Worm (Caenorhabditis elegans) whole organism, L1 larva: ENCODE data around the gene tag-10.

ENCODE experiments used
- C34B4.2 ChIP-seq: sonication (generic microtip); optimal IDR thresholded peaks from 2 replicates; lab custom pipeline; 2017; ENCODE audit warnings: mild to moderate bottlenecking, missing genetic modification characterization, missing compliant biosample characterization
- Y116A8C.19 ChIP-seq: sonication (generic microtip); optimal IDR thresholded peaks from 2 replicates; lab custom pipeline; 2016; ENCODE audit warnings: missing compliant biosample characterization, missing genetic modification characterization, borderline replicate concordance
- aha-1 ChIP-seq: fragments of 150-350 bp; optimal IDR thresholded peaks from 2 replicates; lab custom pipeline; 2014; ENCODE audit warnings: missing biosample characterization, missing genetic modification characterization
- blmp-1 ChIP-seq: fragments of 150-350 bp; optimal IDR thresholded peaks from 2 replicates; lab custom pipeline; 2014; ENCODE audit warnings: missing biosample characterization, missing genetic modification characterization
- ceh-63 ChIP-seq: fragments of 200-800 bp; sonication (Bioruptor generic); optimal IDR thresholded peaks from 2 replicates; lab custom pipeline; 2018; ENCODE audit warnings: mild to moderate bottlenecking, missing genetic modification characterization, missing compliant biosample characterization
- ceh-82 ChIP-seq, 3 experiments: fragments of 150-350 bp in 1 of 3; sonication (generic microtip) in 2 of 3; optimal IDR thresholded peaks; 2 replicates each; lab custom pipeline; 2014 to 2017; ENCODE audit warnings: missing biosample characterization in 3 of 3, missing genetic modification characterization in 3 of 3
- egl-27 ChIP-seq, 2 experiments: fragments of 150-350 bp in 1 of 2; sonication (generic microtip); optimal IDR thresholded peaks; 3 replicates each; lab custom pipeline; 2017 to 2018; ENCODE audit warnings: missing biosample characterization in 2 of 2, missing genetic modification characterization in 2 of 2, missing genetic modification reagents in 2 of 2
- elt-2 ChIP-seq: sonication (generic microtip); optimal IDR thresholded peaks from 2 replicates; lab custom pipeline; 2016; ENCODE audit warnings: missing genetic modification characterization, mild to moderate bottlenecking, inconsistent platforms, missing compliant biosample characterization, missing genetic modification reagents
- elt-3 ChIP-seq, 6 experiments: fragments of 150-350 bp in 1 of 6; sonication (generic microtip); optimal IDR thresholded peaks; 2 replicates each; lab custom pipeline; 2017 to 2018; ENCODE audit warnings: missing biosample characterization in 6 of 6, missing genetic modification characterization in 6 of 6, inconsistent platforms in 1 of 6
- fkh-8 ChIP-seq: sonication (generic microtip); optimal IDR thresholded peaks from 2 replicates; lab custom pipeline; 2016; ENCODE audit warnings: mild to moderate bottlenecking, missing genetic modification characterization, missing compliant biosample characterization
- hlh-17 ChIP-seq: fragments of 200-800 bp; sonication (Bioruptor generic); optimal IDR thresholded peaks from 2 replicates; lab custom pipeline; 2018; ENCODE audit warnings: missing genetic modification characterization, mild to moderate bottlenecking, missing compliant biosample characterization, moderate library complexity, borderline replicate concordance
- hpl-2 ChIP-seq: fragments of 150-350 bp; optimal IDR thresholded peaks from 2 replicates; lab custom pipeline; 2014; ENCODE audit warnings: missing biosample characterization, missing genetic modification reagents, missing genetic modification characterization
- lin-13 ChIP-seq: fragments of 150-350 bp; optimal IDR thresholded peaks from 2 replicates; lab custom pipeline; 2014; ENCODE audit warnings: missing biosample characterization, missing genetic modification reagents, missing genetic modification characterization
- lin-14 ChIP-seq: fragments of 200-800 bp; sonication (Bioruptor generic); optimal IDR thresholded peaks from 2 replicates; lab custom pipeline; 2018; ENCODE audit warnings: mild to moderate bottlenecking, missing genetic modification characterization, moderate library complexity, missing compliant biosample characterization
- lin-35 ChIP-seq, 2 experiments: fragments of 150-350 bp; optimal IDR thresholded peaks; 2 replicates each; lab custom pipeline; 2014; ENCODE audit warnings: missing biosample characterization in 2 of 2, missing genetic modification characterization in 2 of 2, missing genetic modification reagents in 2 of 2
- lir-3 ChIP-seq: sonication (generic microtip); optimal IDR thresholded peaks from 2 replicates; lab custom pipeline; 2016; ENCODE audit warnings: mild to moderate bottlenecking, missing genetic modification characterization, moderate library complexity, missing compliant biosample characterization; ENCODE audit not compliant: poor library complexity
- lsy-2 ChIP-seq, 2 experiments: fragments of 150-350 bp; optimal IDR thresholded peaks; 2 replicates each; lab custom pipeline; 2014; ENCODE audit warnings: missing biosample characterization in 2 of 2, missing genetic modification characterization in 2 of 2
- mab-9 ChIP-seq: fragments of 200-800 bp; sonication (Bioruptor generic); IDR thresholded peaks from 2 replicates; pipeline ENCODE4 v1.3.6; 2022; ENCODE audit warnings: missing genetic modification reagents, missing genetic modification characterization, missing compliant biosample characterization
- mep-1 ChIP-seq: fragments of 150-350 bp; optimal IDR thresholded peaks from 2 replicates; lab custom pipeline; 2014; ENCODE audit warnings: missing biosample characterization, missing genetic modification characterization
- nhr-12 ChIP-seq: sonication (generic microtip); optimal IDR thresholded peaks from 2 replicates; lab custom pipeline; 2017; ENCODE audit warnings: missing biosample characterization, missing genetic modification characterization
- nhr-19 ChIP-seq: fragments of 200-800 bp; sonication (Bioruptor generic); conservative IDR thresholded peaks from 2 replicates; pipeline ENCODE4 v1.3.6; 2022; ENCODE audit warnings: missing genetic modification characterization, missing compliant biosample characterization
- nhr-20 ChIP-seq: sonication (generic microtip); optimal IDR thresholded peaks from 2 replicates; lab custom pipeline; 2016; ENCODE audit warnings: mild to moderate bottlenecking, missing genetic modification characterization, missing compliant biosample characterization
- nhr-71 ChIP-seq: sonication (generic microtip); optimal IDR thresholded peaks from 2 replicates; lab custom pipeline; 2016; ENCODE audit warnings: mild to moderate bottlenecking, missing genetic modification characterization, moderate library complexity, missing compliant biosample characterization
- nhr-84 ChIP-seq: sonication (generic microtip); optimal IDR thresholded peaks from 2 replicates; lab custom pipeline; 2017; ENCODE audit warnings: missing biosample characterization, missing genetic modification characterization
- nhr-85 ChIP-seq: sonication (generic microtip); peaks from one replicate; lab custom pipeline; 2016; ENCODE audit warnings: missing genetic modification characterization, inconsistent platforms, missing compliant biosample characterization
- nhr-90 ChIP-seq: sonication (generic microtip); optimal IDR thresholded peaks from 2 replicates; lab custom pipeline; 2016; ENCODE audit warnings: mild to moderate bottlenecking, missing genetic modification characterization, missing compliant biosample characterization; ENCODE audit not compliant: poor library complexity
- pag-3 ChIP-seq: sonication (generic microtip); optimal IDR thresholded peaks from 2 replicates; lab custom pipeline; 2017; ENCODE audit warnings: missing genetic modification characterization, mild to moderate bottlenecking, missing compliant biosample characterization, antibody characterized with exemption, borderline replicate concordance; ENCODE audit not compliant: insufficient read depth
- pax-3 ChIP-seq: fragments of 200-800 bp; sonication (Bioruptor generic); optimal IDR thresholded peaks from 2 replicates; lab custom pipeline; 2018; ENCODE audit warnings: mild to moderate bottlenecking, missing genetic modification characterization, moderate library complexity, missing compliant biosample characterization
- pqm-1 ChIP-seq: sonication (generic microtip); optimal IDR thresholded peaks from 3 replicates; lab custom pipeline; 2017; ENCODE audit warnings: missing biosample characterization, missing genetic modification characterization
- skn-1 ChIP-seq: fragments of 150-350 bp; optimal IDR thresholded peaks from 2 replicates; lab custom pipeline; 2014; ENCODE audit warnings: missing biosample characterization, missing genetic modification characterization
- snpc-4 ChIP-seq: fragments of 150-350 bp; optimal IDR thresholded peaks from 2 replicates; lab custom pipeline; 2014; ENCODE audit warnings: missing biosample characterization, missing genetic modification characterization
- snu-23 ChIP-seq: sonication (generic microtip); optimal IDR thresholded peaks from 2 replicates; lab custom pipeline; 2016; ENCODE audit warnings: missing genetic modification characterization, missing compliant biosample characterization
- sox-4 ChIP-seq: sonication (generic microtip); optimal IDR thresholded peaks from 2 replicates; lab custom pipeline; 2016; ENCODE audit warnings: missing genetic modification characterization, missing compliant biosample characterization
- sptf-1 ChIP-seq: fragments of 150-350 bp; optimal IDR thresholded peaks from 2 replicates; lab custom pipeline; 2014; ENCODE audit warnings: missing biosample characterization, missing genetic modification characterization
- sup-37 ChIP-seq: fragments of 200-800 bp; sonication (Bioruptor generic); optimal IDR thresholded peaks from 2 replicates; lab custom pipeline; 2018; ENCODE audit warnings: mild to moderate bottlenecking, missing genetic modification characterization, missing compliant biosample characterization
- unc-130 ChIP-seq: fragments of 150-350 bp; optimal IDR thresholded peaks from 2 replicates; lab custom pipeline; 2017; ENCODE audit warnings: missing biosample characterization, missing genetic modification characterization, inconsistent platforms
- zag-1 ChIP-seq: fragments of 150-350 bp; optimal IDR thresholded peaks from 2 replicates; lab custom pipeline; 2014; ENCODE audit warnings: missing biosample characterization, missing genetic modification characterization

Gene tag-10

DNA sequence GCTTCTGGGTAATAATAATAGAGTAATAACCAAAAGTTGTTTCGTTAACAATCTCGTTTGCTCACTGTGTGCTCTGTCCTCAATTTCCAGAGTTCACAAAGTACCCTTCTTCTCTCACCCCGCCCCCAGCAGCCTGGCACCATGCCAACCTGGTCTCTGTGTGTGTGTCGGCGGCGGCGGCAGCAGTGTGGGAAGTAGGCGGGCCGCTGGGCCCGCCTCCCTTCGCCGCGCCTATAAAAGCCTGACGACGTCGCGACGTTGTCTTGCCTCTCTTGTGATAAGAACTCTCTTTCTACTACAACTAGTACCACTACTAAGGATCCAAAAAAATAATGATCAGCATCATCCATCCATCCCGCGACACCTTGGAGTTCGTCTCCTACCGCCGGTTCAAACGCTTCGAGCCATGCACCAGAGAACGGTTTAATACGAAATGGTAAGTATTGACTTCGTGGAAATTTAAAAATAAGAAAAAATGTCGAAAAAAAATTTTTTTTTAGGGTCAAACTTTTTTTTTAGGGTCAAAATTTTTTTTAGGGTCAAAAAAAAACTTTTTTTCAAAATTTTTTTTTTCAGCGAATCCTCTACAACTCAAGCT is 36.6 kb downstream of the tag-10 start, which contains the start of gene C31C9.7 (continued):
- TF ChIP-seq fkh-8 (tag; lab: Kevin White, UChicago): no peak
- no peak for TF ChIP-seq lir-3 (tag; lab: Kevin White, UChicago)
- no peak for TF ChIP-seq aha-1 (tag; lab: Kevin White, UChicago)
- no peak for TF ChIP-seq mab-9 (GFP tag; lab: Robert Waterston, UW)
- no peak for TF ChIP-seq unc-130
- no peak for TF ChIP-seq egl-27 (tag; optimal IDR thresholded peaks at IDR 0.05; lab: Kevin White, UChicago)
- no peak for TF ChIP-seq lsy-2 (tag; optimal IDR thresholded peaks at IDR 0.05; lab: Kevin White, UChicago)
- no peak for TF ChIP-seq sox-4
- TF ChIP-seq elt-3 (tag; optimal IDR thresholded peaks at IDR 0.05; lab: Kevin White, UChicago): no peak
- TF ChIP-seq zag-1: no peak
- no peak for TF ChIP-seq lin-14 (GFP tag; lab: Kevin White, UChicago)
- TF ChIP-seq sup-37 (GFP tag; lab: Kevin White, UChicago): no peak
- TF ChIP-seq skn-1: no peak
- no peak for TF ChIP-seq blmp-1 (tag; lab: Kevin White, UChicago)
- TF ChIP-seq snu-23 (GFP tag; lab: Kevin White, UChicago): peak; percentile 19

DNA sequence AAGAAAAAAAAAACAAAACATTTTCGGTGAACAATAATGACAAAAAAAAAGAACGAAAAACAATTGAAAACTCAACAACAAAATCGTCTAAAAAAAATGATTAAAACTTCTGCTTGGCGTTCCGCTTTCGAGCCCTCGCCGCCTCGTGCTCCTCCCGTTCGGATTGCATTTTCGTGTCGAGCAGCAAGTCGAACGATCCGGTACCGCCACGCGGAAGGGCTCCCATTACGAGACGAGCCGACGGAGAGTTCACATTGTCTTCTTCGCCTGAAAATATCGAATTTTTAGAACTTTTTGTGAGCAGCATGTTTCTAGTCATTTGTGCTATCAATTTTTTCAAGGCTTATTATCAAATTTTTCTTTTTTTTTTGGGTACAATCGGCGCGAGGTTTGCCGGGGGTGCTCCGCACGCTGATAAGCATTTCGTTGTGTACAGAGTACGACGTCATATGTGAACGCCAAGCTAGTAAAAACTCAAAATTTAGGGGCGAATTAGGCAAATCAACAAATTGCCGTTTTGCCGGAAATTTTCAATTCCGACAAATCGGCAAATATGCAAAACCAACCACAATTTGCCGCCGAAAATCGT is 38.4 kb downstream of the tag-10 start:
- no peak for TF ChIP-seq ceh-63 (GFP tag; lab: Kevin White, UChicago)
- no peak for TF ChIP-seq nhr-12 (tag; lab: Kevin White, UChicago)
- TF ChIP-seq sox-4: no peak
- TF ChIP-seq unc-130: no peak
- TF ChIP-seq snpc-4 (tag; lab: Kevin White, UChicago): no peak
- peak; percentile 54 for TF ChIP-seq pqm-1 (tag; lab: Kevin White, UChicago)
- no peak for TF ChIP-seq nhr-71 (tag; lab: Kevin White, UChicago)
- TF ChIP-seq pax-3 (tag; lab: Kevin White, UChicago): no peak
- peak; percentile 51 for TF ChIP-seq elt-2 (tag; lab: Kevin White, UChicago)
- TF ChIP-seq sptf-1 (tag; lab: Kevin White, UChicago): no peak
- no peak for TF ChIP-seq nhr-84
- no peak for TF ChIP-seq skn-1
- no peak for TF ChIP-seq hlh-17

DNA sequence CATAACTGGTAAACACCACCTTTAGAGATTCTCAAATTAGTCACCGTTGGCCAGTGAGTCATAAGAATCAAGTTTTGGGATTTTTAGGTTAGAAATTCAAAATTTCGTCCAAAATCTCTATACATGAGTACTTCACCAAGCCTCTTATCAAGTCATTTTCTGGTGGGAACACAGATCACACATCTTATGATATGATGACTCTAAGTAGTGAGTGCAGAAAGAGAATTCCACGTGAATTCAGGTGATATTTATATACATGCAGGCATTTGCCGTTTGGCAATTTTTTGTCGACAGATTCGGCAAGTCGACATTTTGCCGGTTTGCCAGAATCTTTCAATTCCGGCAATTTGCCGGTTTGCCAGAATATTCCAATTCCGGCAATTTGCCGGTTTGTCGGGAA is 39.7 kb downstream of the tag-10 start:
- TF ChIP-seq elt-2 (tag; lab: Kevin White, UChicago) (peak; percentile 44), lin-35 (GFP tag; optimal IDR thresholded peaks at IDR 0.05; lab: Kevin White, UChicago) (peak in 1 of 2 experiments; percentile 15), ceh-82 (tag; optimal IDR thresholded peaks at IDR 0.05; lab: Kevin White, UChicago) (no peak), pag-3 (tag; lab: Kevin White, UChicago) (peak; percentile 29), nhr-19 (GFP tag; lab: Robert Waterston, UW) (0 out of 2 replicates have a peak, but pooled peaks have one; percentile 8), lin-13 (no peak), hpl-2 (no peak), nhr-90 (tag; lab: Kevin White, UChicago) (peak; percentile 6), skn-1 (no peak), nhr-85 (tag; lab: Kevin White, UChicago) (peak; percentile 60), mep-1 (tag; lab: Kevin White, UChicago) (no peak), C34B4.2 (tag; lab: Kevin White, UChicago) (no peak), nhr-71 (tag; lab: Kevin White, UChicago) (peak; percentile 37), snu-23 (GFP tag; lab: Kevin White, UChicago) (peak; percentile 20), nhr-20 (peak; percentile 30), Y116A8C.19 (tag; lab: Kevin White, UChicago) (no peak), ceh-63 (GFP tag; lab: Kevin White, UChicago) (no peak)
